Fruit fly (Drosophila melanogaster): Measurements from ENCODE around the gene CG43155.

CG43155 gene

DNA sequence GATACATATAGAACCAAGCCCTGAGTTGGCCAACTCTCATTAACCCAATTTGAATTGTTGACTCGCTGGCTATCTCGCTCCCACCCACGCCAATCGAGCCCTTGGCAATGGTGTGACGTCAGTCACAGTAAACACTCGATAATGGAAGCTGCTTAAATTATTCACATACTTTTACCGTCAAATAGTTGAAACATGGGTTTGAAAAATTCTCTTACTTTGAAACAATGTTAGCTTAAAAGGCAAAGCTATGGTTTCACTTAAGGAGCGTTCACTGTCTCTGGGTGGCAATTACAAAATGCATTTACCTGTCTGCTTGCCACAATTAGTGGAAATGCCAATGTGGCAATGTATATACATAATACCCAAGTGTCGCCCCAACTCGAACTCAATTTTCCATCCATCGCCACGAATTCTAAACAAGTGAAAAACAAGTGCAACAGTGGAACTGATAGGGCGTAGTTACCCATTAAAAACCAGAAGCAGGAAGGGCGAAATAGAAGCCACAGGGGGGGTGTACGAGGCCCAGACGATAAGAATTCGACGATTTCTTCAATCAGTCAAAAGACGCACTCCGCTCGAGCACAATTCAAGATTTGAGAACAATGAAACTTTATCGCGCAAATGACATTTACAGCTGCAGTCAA lies 10.0 kb upstream of the CG43155 start (continued):
- TF ChIP-seq CG31224 (GFP tag; IDR thresholded peaks at IDR 0.05) (peak; percentile 63), kay (GFP tag; optimal IDR thresholded peaks at IDR 0.05) (peak; percentile 61), HLH3B (GFP tag; IDR thresholded peaks at IDR 0.05) (peak; percentile 87), CG5180 (GFP tag; optimal IDR thresholded peaks at IDR 0.05) (peak; percentile 71), gsb-n (tag; optimal IDR thresholded peaks at IDR 0.05) (peak; percentile 68), Sox100B (GFP tag; optimal IDR thresholded peaks at IDR 0.05) (peak; percentile 70), CG7745 (tag; optimal IDR thresholded peaks at IDR 0.05) (no peak), Lim3 (GFP tag; IDR thresholded peaks at IDR 0.05) (peak; percentile 57; the same call in 1 of the 2 replicates), insv (GFP tag; optimal IDR thresholded peaks at IDR 0.05) (peak in 1 of 2 experiments; percentile 51), CG1602 (GFP tag; optimal IDR thresholded peaks at IDR 0.05) (peak; percentile 75), corto (GFP tag; optimal IDR thresholded peaks at IDR 0.05) (no peak), gem (tag; optimal IDR thresholded peaks at IDR 0.05) (peak; percentile 86), CG12104 (GFP tag; optimal IDR thresholded peaks at IDR 0.05) (peak; percentile 70), nerfin-1 (tag; optimal IDR thresholded peaks at IDR 0.05) (peak; percentile 70), NFAT (GFP tag; IDR thresholded peaks at IDR 0.05) (peak; percentile 72), ken (GFP tag; IDR thresholded peaks at IDR 0.05) (peak; percentile 86), CG8290 (GFP tag; optimal IDR thresholded peaks at IDR 0.05) (peak; percentile 48), CG8290 (tag; optimal IDR thresholded peaks at IDR 0.05) (peak in 1 of 2 experiments; percentile 97), Stat92E (GFP tag; optimal IDR thresholded peaks at IDR 0.05) (no peak), CG2889 (GFP tag; IDR thresholded peaks at IDR 0.05) (peak; percentile 79), Myb (GFP tag; optimal IDR thresholded peaks at IDR 0.05) (peak; percentile 74), dimm (GFP tag; IDR thresholded peaks at IDR 0.05) (peak; percentile 55; the same call in 1 of the 2 replicates), tx (GFP tag; optimal IDR thresholded peaks at IDR 0.05) (peak; percentile 80), tna (GFP tag; IDR thresholded peaks at IDR 0.05; ENCODE audit: partially characterized antibody) (no peak), CG2712 (tag; optimal IDR thresholded peaks at IDR 0.05) (peak; percentile 82), chn (GFP tag; optimal IDR thresholded peaks at IDR 0.05) (peak; percentile 71), ab (GFP tag; optimal IDR thresholded peaks at IDR 0.05) (peak; percentile 62), CG15696 (tag; optimal IDR thresholded peaks at IDR 0.05) (peak; percentile 76), CG14860 (GFP tag; IDR thresholded peaks at IDR 0.05; ENCODE audit: partially characterized antibody) (no peak), TFAM (GFP tag; optimal IDR thresholded peaks at IDR 0.05) (no peak), ase (GFP tag; IDR thresholded peaks at IDR 0.05) (peak; percentile 83; the same call in 2 of the 3 replicates), CG31441 (GFP tag; IDR thresholded peaks at IDR 0.05) (peak; percentile 74), z (GFP tag; IDR thresholded peaks at IDR 0.05) (no peak; the same call in 2 of the 3 replicates), CG10267 (tag; optimal IDR thresholded peaks at IDR 0.05) (peak; percentile 54), Usf (GFP tag; optimal IDR thresholded peaks at IDR 0.05) (peak; percentile 52), Sox102F (GFP tag; optimal IDR thresholded peaks at IDR 0.05) (peak; percentile 86), gt (GFP tag; IDR thresholded peaks at IDR 0.05) (peak; percentile 68), Abd-B (GFP tag; optimal IDR thresholded peaks at IDR 0.05) (peak; percentile 76), cato (GFP tag; optimal IDR thresholded peaks at IDR 0.05; ENCODE audit: borderline replicate concordance) (peak; percentile 49), gro (GFP tag; optimal IDR thresholded peaks at IDR 0.05) (peak; percentile 75), CG6791 (GFP tag; IDR thresholded peaks at IDR 0.05; ENCODE audit: partially characterized antibody) (no peak), CG17186 (GFP tag; optimal IDR thresholded peaks at IDR 0.05) (no peak), CG18011 (GFP tag; optimal IDR thresholded peaks at IDR 0.05) (peak; percentile 28), gcm2 (GFP tag; optimal IDR thresholded peaks at IDR 0.05) (peak; percentile 70), CG11695 (GFP tag; IDR thresholded peaks at IDR 0.05) (peak; percentile 87), CG17359 (tag; optimal IDR thresholded peaks at IDR 0.05) (peak; percentile 88), CG12236 (GFP tag; optimal IDR thresholded peaks at IDR 0.05) (peak; percentile 47), dmrt99B (tag; optimal IDR thresholded peaks at IDR 0.05) (peak; percentile 90), twi (tag; optimal IDR thresholded peaks at IDR 0.05) (peak; percentile 70)
